Fruit fly (Drosophila melanogaster): Measurements from ENCODE around the gene CG7131.

DNA sequence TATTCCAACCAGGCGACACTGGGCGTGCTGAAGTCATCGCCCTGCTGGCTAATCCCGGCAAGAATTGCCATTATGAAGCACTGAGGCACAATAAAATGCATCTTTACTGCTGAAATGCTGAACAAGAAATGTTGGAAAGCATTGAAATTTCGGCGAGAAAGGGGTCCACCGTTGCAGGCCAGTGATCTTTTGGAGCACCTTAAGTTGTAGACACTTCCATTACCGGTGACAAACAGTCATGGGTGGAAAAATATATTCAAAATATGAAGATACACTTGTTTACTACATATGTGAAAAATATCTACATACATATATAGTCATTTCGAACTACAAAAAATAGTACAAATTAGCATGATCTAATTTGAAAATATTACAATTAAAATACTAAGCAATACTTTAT lies 14.2 kb upstream of the CG7131 start, which contains the start of gene CG7126:
- TF ChIP-seq CG8478 (optimal IDR thresholded peaks at IDR 0.05) (no peak), CTCF (optimal IDR thresholded peaks at IDR 0.05) (no peak)

Data from S2 (cell line).